Fruit fly (Drosophila melanogaster) whole organism, embryonic: ENCODE data around the gene inaE.

Experiments
- Antp ChIP-seq: fragments of 200-800 bp; sonication (Bioruptor generic); optimal IDR thresholded peaks from 3 replicates; lab custom pipeline; 2016; ENCODE audit warnings: missing biosample characterization, missing genetic modification characterization
- Blimp-1 ChIP-seq: fragments of 200-800 bp; sonication (Bioruptor generic); optimal IDR thresholded peaks from 3 replicates; lab custom pipeline; 2018; ENCODE audit warnings: missing biosample characterization, missing genetic modification characterization, mild to moderate bottlenecking, moderate library complexity, missing genetic modification reagents
- CG10209 ChIP-seq: fragments of 200-800 bp; sonication (Bioruptor generic); optimal IDR thresholded peaks from 3 replicates; lab custom pipeline; 2017; ENCODE audit warnings: missing biosample characterization, mild to moderate bottlenecking, missing genetic modification characterization, missing genetic modification reagents
- CG11696 ChIP-seq: fragments of 200-800 bp; sonication (Bioruptor generic); IDR thresholded peaks from 2 replicates; pipeline ENCODE4 v1.3.6; 2022; ENCODE audit warnings: missing biosample characterization, missing genetic modification characterization
- CG12155 ChIP-seq: fragments of 200-800 bp; sonication (Bioruptor generic); optimal IDR thresholded peaks from 3 replicates; lab custom pipeline; 2016; ENCODE audit warnings: missing biosample characterization, missing genetic modification characterization
- CG12236 ChIP-seq: fragments of 200-800 bp; sonication (Bioruptor generic); optimal IDR thresholded peaks from 2 replicates; lab custom pipeline; 2016; ENCODE audit warnings: missing biosample characterization, missing genetic modification characterization
- CG1792 ChIP-seq: fragments of 200-800 bp; sonication (Bioruptor generic); optimal IDR thresholded peaks from 2 replicates; lab custom pipeline; 2016; ENCODE audit warnings: missing biosample characterization, missing genetic modification characterization
- CG18262 ChIP-seq: fragments of 200-800 bp; optimal IDR thresholded peaks from 3 replicates; lab custom pipeline; 2019; ENCODE audit warnings: missing biosample characterization, mild to moderate bottlenecking, missing genetic modification characterization, moderate library complexity
- CG2120 ChIP-seq: fragments of 200-800 bp; sonication (Bioruptor generic); optimal IDR thresholded peaks from 3 replicates; lab custom pipeline; 2016; ENCODE audit warnings: missing biosample characterization, missing genetic modification characterization
- CG30020 ChIP-seq: fragments of 200-800 bp; optimal IDR thresholded peaks from 2 replicates; lab custom pipeline; 2019; ENCODE audit warnings: missing biosample characterization, mild to moderate bottlenecking, missing genetic modification characterization, moderate library complexity
- CG32532 ChIP-seq: fragments of 200-800 bp; sonication (Bioruptor generic); IDR thresholded peaks from 2 replicates; pipeline ENCODE4 v1.3.6; 2022; ENCODE audit warnings: missing biosample characterization, missing genetic modification characterization
- CG3726 ChIP-seq: fragments of 200-800 bp; sonication (Bioruptor generic); IDR thresholded peaks from 3 replicates; pipeline ENCODE4, ENCODE4 v1.3.6; 2022; ENCODE audit warnings: missing biosample characterization, missing genetic modification characterization
- CG4820 ChIP-seq: fragments of 200-800 bp; sonication (Bioruptor generic); optimal IDR thresholded peaks from 3 replicates; lab custom pipeline; 2016; ENCODE audit warnings: missing biosample characterization, missing genetic modification characterization
- CG4854 ChIP-seq: fragments of 200-800 bp; sonication (Bioruptor generic); optimal IDR thresholded peaks from 2 replicates; lab custom pipeline; 2016; ENCODE audit warnings: missing biosample characterization, missing genetic modification characterization, inconsistent platforms
- CG9215 ChIP-seq: fragments of 200-800 bp; sonication (Bioruptor generic); IDR thresholded peaks from 2 replicates; pipeline ENCODE4 v1.3.6; 2022; ENCODE audit warnings: missing biosample characterization, missing genetic modification characterization
- CG9797 ChIP-seq: fragments of 200-800 bp; sonication (Bioruptor generic); optimal IDR thresholded peaks from 3 replicates; lab custom pipeline; 2018; ENCODE audit warnings: missing biosample characterization, mild to moderate bottlenecking, missing genetic modification characterization
- Chrac-16 ChIP-seq: fragments of 200-800 bp; sonication (Bioruptor generic); optimal IDR thresholded peaks from 3 replicates; lab custom pipeline; 2016; ENCODE audit warnings: missing biosample characterization, missing genetic modification characterization
- E2f2 ChIP-seq: fragments of 200-800 bp; sonication (Bioruptor generic); IDR thresholded peaks from 2 replicates; pipeline ENCODE4 v1.3.6; 2022; ENCODE audit warnings: missing biosample characterization, missing genetic modification characterization
- Elba2 ChIP-seq: fragments of 200-800 bp; sonication (Bioruptor generic); optimal IDR thresholded peaks from 3 replicates; lab custom pipeline; 2016; ENCODE audit warnings: missing biosample characterization, missing genetic modification characterization
- Ets97D ChIP-seq: fragments of 200-800 bp; sonication (Bioruptor generic); optimal IDR thresholded peaks from 3 replicates; lab custom pipeline; 2016; ENCODE audit warnings: missing biosample characterization, missing genetic modification characterization
- Fer2 ChIP-seq: fragments of 200-800 bp; sonication (Bioruptor generic); optimal IDR thresholded peaks from 2 replicates; lab custom pipeline; 2018; ENCODE audit warnings: missing biosample characterization, mild to moderate bottlenecking, missing genetic modification characterization, moderate library complexity
- Hand ChIP-seq: fragments of 200-800 bp; sonication (Bioruptor generic); optimal IDR thresholded peaks from 2 replicates; lab custom pipeline; 2017; ENCODE audit warnings: mild to moderate bottlenecking, missing biosample characterization, missing genetic modification reagents, missing genetic modification characterization
- Meics ChIP-seq: fragments of 200-800 bp; sonication (Bioruptor generic); optimal IDR thresholded peaks from 2 replicates; lab custom pipeline; 2017; ENCODE audit warnings: missing biosample characterization, mild to moderate bottlenecking, missing genetic modification characterization
- Optix ChIP-seq: fragments of 200-800 bp; sonication (Bioruptor generic); IDR thresholded peaks from 3 replicates; pipeline ENCODE4 v1.3.6; 2022; ENCODE audit warnings: missing biosample characterization, missing genetic modification characterization
- Pdp1 ChIP-seq, 2 experiments: fragments of 200-800 bp; sonication (Bioruptor generic); optimal IDR thresholded peaks; 3 replicates each; lab custom pipeline; 2016; ENCODE audit warnings: missing biosample characterization in 2 of 2, missing genetic modification characterization in 2 of 2, mild to moderate bottlenecking in 1 of 2, moderate library complexity in 1 of 2
- Rfx ChIP-seq: fragments of 200-800 bp; sonication (Bioruptor generic); IDR thresholded peaks from 2 replicates; pipeline ENCODE4 v1.3.6; 2022; ENCODE audit warnings: missing biosample characterization, missing genetic modification characterization
- Sox102F ChIP-seq: fragments of 200-800 bp; sonication (Bioruptor generic); optimal IDR thresholded peaks from 2 replicates; lab custom pipeline; 2018; ENCODE audit warnings: missing biosample characterization, mild to moderate bottlenecking, missing genetic modification characterization, moderate library complexity
- Sry-β ChIP-seq: fragments of 200-800 bp; sonication (Bioruptor generic); optimal IDR thresholded peaks from 2 replicates; lab custom pipeline; 2018; ENCODE audit warnings: missing biosample characterization, mild to moderate bottlenecking, missing genetic modification characterization, moderate library complexity
- Usf ChIP-seq: fragments of 200-800 bp; sonication (Bioruptor generic); optimal IDR thresholded peaks from 2 replicates; lab custom pipeline; 2017; ENCODE audit warnings: missing genotype, missing biosample characterization, missing genetic modification characterization
- abd-A ChIP-seq: fragments of 200-800 bp; sonication (Bioruptor generic); optimal IDR thresholded peaks from 3 replicates; lab custom pipeline; 2019; ENCODE audit warnings: missing biosample characterization, mild to moderate bottlenecking, missing genetic modification characterization, moderate library complexity
- ac ChIP-seq: fragments of 200-800 bp; sonication (Bioruptor generic); optimal IDR thresholded peaks from 3 replicates; lab custom pipeline; 2017; ENCODE audit warnings: missing biosample characterization, mild to moderate bottlenecking, missing genetic modification characterization
- btn ChIP-seq: fragments of 200-800 bp; sonication (Bioruptor generic); optimal IDR thresholded peaks from 2 replicates; lab custom pipeline; 2016; ENCODE audit warnings: missing biosample characterization, missing genetic modification characterization
- chn ChIP-seq: fragments of 200-800 bp; sonication (Bioruptor generic); optimal IDR thresholded peaks from 2 replicates; lab custom pipeline; 2016; ENCODE audit warnings: missing biosample characterization, missing genetic modification characterization
- dimm ChIP-seq: fragments of 200-800 bp; sonication (Bioruptor generic); IDR thresholded peaks from 2 replicates; pipeline ENCODE4 v1.3.6; 2022; ENCODE audit warnings: missing biosample characterization, missing genetic modification characterization
- disco-r ChIP-seq: fragments of 200-800 bp; sonication (Bioruptor generic); optimal IDR thresholded peaks from 2 replicates; lab custom pipeline; 2016; ENCODE audit warnings: missing biosample characterization, missing genetic modification characterization
- eve ChIP-seq, 2 experiments: fragments of >200 bp; optimal IDR thresholded peaks; 2 replicates each; lab custom pipeline; 2017; ENCODE audit warnings: missing biosample characterization in 2 of 2, missing genetic modification characterization in 2 of 2
- ewg ChIP-seq: fragments of 200-800 bp; sonication (Bioruptor generic); optimal IDR thresholded peaks from 3 replicates; lab custom pipeline; 2017; ENCODE audit warnings: mild to moderate bottlenecking, missing biosample characterization, missing genetic modification reagents, missing genetic modification characterization
- exex ChIP-seq: fragments of 200-800 bp; sonication (Bioruptor generic); optimal IDR thresholded peaks from 4 replicates; lab custom pipeline; 2018; ENCODE audit warnings: missing biosample characterization, mild to moderate bottlenecking, missing genetic modification characterization, moderate library complexity
- ftz-f1 ChIP-seq: fragments of 200-800 bp; sonication (Bioruptor generic); optimal IDR thresholded peaks from 2 replicates; lab custom pipeline; 2016; ENCODE audit warnings: missing biosample characterization, missing genetic modification characterization
- gfzf ChIP-seq: fragments of 200-800 bp; sonication (Bioruptor generic); optimal IDR thresholded peaks from 2 replicates; lab custom pipeline; 2016; ENCODE audit warnings: missing biosample characterization, mild to moderate bottlenecking, missing genetic modification characterization, moderate library complexity
- gro ChIP-seq: fragments of 200-800 bp; sonication (Bioruptor generic); optimal IDR thresholded peaks from 2 replicates; lab custom pipeline; 2016; ENCODE audit warnings: missing biosample characterization, missing genetic modification characterization
- ind ChIP-seq: fragments of 200-800 bp; sonication (Bioruptor generic); optimal IDR thresholded peaks from 3 replicates; lab custom pipeline; 2016; ENCODE audit warnings: missing biosample characterization, missing genetic modification characterization
- luna ChIP-seq: fragments of 200-800 bp; sonication (Bioruptor generic); optimal IDR thresholded peaks from 2 replicates; lab custom pipeline; 2016; ENCODE audit warnings: missing biosample characterization, missing genetic modification characterization
- mirr ChIP-seq: fragments of 200-800 bp; sonication (Bioruptor generic); optimal IDR thresholded peaks from 3 replicates; lab custom pipeline; 2018; ENCODE audit warnings: missing biosample characterization, mild to moderate bottlenecking, missing genetic modification characterization
- p53 ChIP-seq: fragments of 200-800 bp; sonication (Bioruptor generic); optimal IDR thresholded peaks from 2 replicates; lab custom pipeline; 2016; ENCODE audit warnings: missing biosample characterization, missing genetic modification characterization
- phol ChIP-seq: fragments of 200-800 bp; sonication (Bioruptor generic); optimal IDR thresholded peaks from 3 replicates; lab custom pipeline; 2018; ENCODE audit warnings: missing biosample characterization, mild to moderate bottlenecking, missing genetic modification characterization, moderate library complexity
- pita ChIP-seq: fragments of 200-800 bp; sonication (Bioruptor generic); optimal IDR thresholded peaks from 2 replicates; lab custom pipeline; 2017; ENCODE audit warnings: missing biosample characterization, mild to moderate bottlenecking, missing genetic modification characterization
- pzg ChIP-seq: fragments of 200-800 bp; sonication (Bioruptor generic); optimal IDR thresholded peaks from 3 replicates; lab custom pipeline; 2018; ENCODE audit warnings: missing biosample characterization, mild to moderate bottlenecking, missing genetic modification characterization, moderate library complexity
- vvl ChIP-seq: fragments of 200-800 bp; sonication (Bioruptor generic); IDR thresholded peaks from 2 replicates; pipeline ENCODE4 v1.3.6; 2022; ENCODE audit warnings: missing biosample characterization, missing genetic modification characterization
- zfh1 ChIP-seq: fragments of 200-800 bp; sonication (Bioruptor generic); IDR thresholded peaks from 3 replicates; pipeline ENCODE4 v1.3.6; 2022; ENCODE audit warnings: missing biosample characterization, missing genetic modification characterization

Gene inaE

dm6 chrX:13781739-13782502 is 1.6 kb upstream of the inaE start, which contains the start of the genes CtsB and amrt (continued):
- TF ChIP-seq gro (GFP tag; lab: Kevin White, UChicago) (peak; percentile 61), Usf (GFP tag; lab: Kevin White, UChicago) (peak; percentile 7), gfzf (GFP tag; lab: Kevin White, UChicago) (peak; percentile 28), phol (tag; lab: Kevin White, UChicago) (peak; percentile 86), Hand (GFP tag; lab: Kevin White, UChicago) (no peak), CG12236 (GFP tag; lab: Kevin White, UChicago) (no peak), Rfx (GFP tag; lab: Robert Waterston, UW) (peak; percentile 71; the same call in 1 of the 2 replicates), Pdp1 (GFP tag; optimal IDR thresholded peaks at IDR 0.05; lab: Kevin White, UChicago) (peak; percentile 57 to 61), CG4854 (peak; percentile 12), CG2120 (GFP tag; lab: Kevin White, UChicago) (peak; percentile 68), Chrac-16 (GFP tag; lab: Kevin White, UChicago) (peak; percentile 44), CG10209 (GFP tag; lab: Kevin White, UChicago) (peak; percentile 48), luna (GFP tag; lab: Kevin White, UChicago) (peak; percentile 7), dimm (GFP tag; lab: Robert Waterston, UW) (no peak), ac (GFP tag; lab: Kevin White, UChicago) (no peak), ftz-f1 (GFP tag; lab: Kevin White, UChicago) (peak; percentile 1), zfh1 (no peak), CG32532 (GFP tag; lab: Robert Waterston, UW) (peak; percentile 42; the same call in 1 of the 2 replicates), exex (tag; lab: Kevin White, UChicago) (peak; percentile 22), Elba2 (no peak), Meics (GFP tag; lab: Kevin White, UChicago) (peak; percentile 30), E2f2 (GFP tag; lab: Robert Waterston, UW) (peak; percentile 53), CG11696 (GFP tag; lab: Robert Waterston, UW) (no peak), disco-r (GFP tag; lab: Kevin White, UChicago) (no peak), Sry-β (GFP tag; lab: Kevin White, UChicago) (no peak), CG12155 (GFP tag; lab: Kevin White, UChicago) (peak; percentile 32), ind (peak; percentile 57), CG3726 (no peak), Optix (GFP tag; lab: Robert Waterston, UW) (no peak), vvl (0 out of 2 replicates have a peak, but pooled peaks have one; percentile 5), CG4820 (GFP tag; lab: Kevin White, UChicago) (peak; percentile 2), Sox102F (no peak), chn (GFP tag; lab: Kevin White, UChicago) (peak; percentile 31), Fer2 (tag; lab: Kevin White, UChicago) (peak; percentile 0), mirr (no peak), Ets97D (GFP tag; lab: Kevin White, UChicago) (peak; percentile 56), btn (no peak), CG1792 (GFP tag; lab: Kevin White, UChicago) (peak; percentile 42), CG9215 (GFP tag; lab: Robert Waterston, UW) (no peak), eve (GFP tag; optimal IDR thresholded peaks at IDR 0.05; lab: Kevin White, UChicago) (peak in 1 of 2 experiments; percentile 11), pita (GFP tag; lab: Kevin White, UChicago) (no peak), abd-A (no peak), CG30020 (tag; lab: Kevin White, UChicago) (peak; percentile 57), CG9797 (GFP tag; lab: Kevin White, UChicago) (peak; percentile 46), Antp (peak; percentile 45), CG18262 (tag; lab: Kevin White, UChicago) (peak; percentile 29), pzg (peak; percentile 68), p53 (GFP tag; lab: Kevin White, UChicago) (peak; percentile 34), ewg (GFP tag; lab: Kevin White, UChicago) (no peak), Blimp-1 (GFP tag; lab: Kevin White, UChicago) (no peak)
